Worm (Caenorhabditis elegans): ENCODE results near the gene gst-15.

The gst-15 gene

DNA sequence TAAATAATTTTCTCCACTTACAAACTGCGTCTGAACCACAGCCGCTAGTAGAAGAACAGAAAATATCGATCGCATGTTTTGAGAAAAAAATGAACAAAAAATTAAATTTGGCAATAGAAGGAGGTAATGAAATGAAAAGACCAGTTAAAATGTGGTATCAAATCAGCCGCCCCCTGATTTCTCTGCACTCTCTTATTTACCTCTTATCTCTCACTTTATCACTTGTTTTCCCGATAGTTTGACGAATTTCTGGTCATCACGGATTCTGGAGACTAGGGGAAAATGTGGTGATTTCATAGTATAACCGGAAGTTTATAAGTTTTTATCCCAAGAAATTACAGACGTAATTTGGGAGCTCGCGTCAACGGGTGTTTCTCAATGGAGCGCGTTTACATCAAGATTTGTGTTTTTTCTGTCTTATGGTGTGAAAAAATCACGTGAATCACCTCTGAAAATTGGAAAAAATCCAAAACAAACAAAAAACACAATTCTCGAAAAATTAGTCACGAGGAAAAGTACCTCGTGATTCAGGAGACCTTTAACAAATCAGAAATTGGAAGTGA is 19.3 kb downstream of the gst-15 start, which contains the start of gene clec-146:
Gene clec-146, minus strand, starts transcription at position 116 of the 563 bp plus-strand sequence.
- TF ChIP-seq blmp-1 (tag; optimal IDR thresholded peaks at IDR 0.05) (peak; percentile 9), elt-3 (tag; optimal IDR thresholded peaks at IDR 0.05) (peak in 1 of 6 experiments; percentile 55), nhr-19 (GFP tag; conservative IDR thresholded peaks at IDR 0.05) (0 out of 2 replicates have a peak, but pooled peaks have one; percentile 17), pqm-1 (tag; optimal IDR thresholded peaks at IDR 0.05) (no peak), lsy-2 (tag; optimal IDR thresholded peaks at IDR 0.05) (peak in 1 of 2 experiments; percentile 25), ztf-11 (tag; optimal IDR thresholded peaks at IDR 0.05) (no peak), unc-86 (tag; optimal IDR thresholded peaks at IDR 0.05) (no peak), ama-1 (optimal IDR thresholded peaks at IDR 0.05) (no peak), nhr-85 (tag) (peak; percentile 68), efl-1 (optimal IDR thresholded peaks at IDR 0.05) (no peak), efl-1 (GFP tag; optimal IDR thresholded peaks at IDR 0.05 in 1 of 2) (peak in 1 of 2 experiments; percentile 92), nhr-77 (tag; optimal IDR thresholded peaks at IDR 0.05) (no peak)

DNA sequence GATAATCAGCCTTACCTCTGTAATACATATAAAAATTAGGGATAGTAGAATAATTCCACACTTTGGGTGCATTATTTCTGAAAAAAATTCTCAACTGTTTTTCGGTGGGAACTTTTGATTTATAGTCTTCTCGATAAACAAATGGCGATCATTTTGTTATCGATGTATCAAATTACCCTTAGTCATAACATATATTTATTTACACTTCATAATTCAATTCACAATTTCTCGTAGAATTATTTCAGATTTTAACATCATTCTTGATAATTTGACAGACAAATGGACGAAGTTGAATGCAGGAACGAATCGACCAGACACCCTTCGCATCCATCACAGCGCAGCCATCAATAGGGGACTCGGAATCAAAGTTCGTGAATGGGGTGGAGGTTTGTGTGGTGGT is 22.5 kb downstream of the gst-15 start, which contains the start of gene clec-145:
Gene clec-145, minus strand, starts transcription at position 101 of the 400 bp plus-strand sequence.
- TF ChIP-seq tlp-1 (tag; optimal IDR thresholded peaks at IDR 0.05) (no peak), pax-3 (tag; optimal IDR thresholded peaks at IDR 0.05) (no peak), aha-1 (tag; optimal IDR thresholded peaks at IDR 0.05) (no peak), efl-1 (optimal IDR thresholded peaks at IDR 0.05) (no peak), efl-1 (GFP tag; optimal IDR thresholded peaks at IDR 0.05 in 1 of 2) (peak in 1 of 2 experiments; percentile 75)

DNA sequence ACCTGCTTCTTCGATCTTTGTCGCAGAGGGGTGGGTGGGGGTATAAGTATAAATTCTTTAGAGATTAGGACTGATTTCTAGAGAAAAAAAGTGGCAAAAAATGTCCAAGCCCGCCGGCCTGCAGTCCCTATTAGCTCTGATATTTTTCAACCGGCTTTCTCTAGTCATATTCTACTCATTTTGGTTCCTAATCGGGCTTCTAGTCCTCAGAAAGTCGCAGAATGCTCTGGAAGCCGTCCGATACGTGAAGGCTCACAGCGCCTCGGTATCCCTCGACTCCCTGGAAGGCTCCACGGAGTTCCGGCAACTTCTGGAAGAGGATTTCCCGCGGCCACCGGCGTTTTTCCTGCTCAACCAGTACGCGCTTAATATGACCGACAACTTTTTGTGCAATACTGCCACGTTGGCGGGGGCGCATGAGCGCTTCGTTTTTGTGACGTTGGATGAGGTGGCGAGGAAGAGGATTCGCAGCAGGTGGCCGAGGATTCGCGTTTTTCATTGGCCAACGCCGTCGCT is 27.3 kb downstream of the gst-15 start, which contains the start of gene Y48E1B.8:
Gene Y48E1B.8, plus strand, starts transcription at position 51 of the 516 bp plus-strand sequence.
- TF ChIP-seq mdl-1 (tag; optimal IDR thresholded peaks at IDR 0.05) (no peak), nhr-11 (tag; optimal IDR thresholded peaks at IDR 0.05) (no peak), nhr-84 (tag; optimal IDR thresholded peaks at IDR 0.05) (no peak), hlh-4 (tag; optimal IDR thresholded peaks at IDR 0.05) (no peak), skn-1 (tag; optimal IDR thresholded peaks at IDR 0.05) (no peak), fkh-8 (tag; optimal IDR thresholded peaks at IDR 0.05) (no peak), grh-1 (GFP tag; IDR thresholded peaks at IDR 0.05) (no peak), unc-98 (GFP tag; IDR thresholded peaks at IDR 0.05) (no peak), pag-3 (tag; optimal IDR thresholded peaks at IDR 0.05; ENCODE audit: borderline replicate concordance, insufficient read depth) (no peak), xbp-1 (tag; optimal IDR thresholded peaks at IDR 0.05) (no peak), nhr-71 (tag; optimal IDR thresholded peaks at IDR 0.05) (no peak), zip-4 (GFP tag; optimal IDR thresholded peaks at IDR 0.05) (no peak), unc-30 (tag; optimal IDR thresholded peaks at IDR 0.05) (no peak), fkh-10 (GFP tag; optimal IDR thresholded peaks at IDR 0.05) (no peak), irx-1 (tag; optimal IDR thresholded peaks at IDR 0.05) (no peak), swsn-7 (tag; optimal IDR thresholded peaks at IDR 0.05) (no peak), ceh-90 (tag; optimal IDR thresholded peaks at IDR 0.05) (no peak), nhr-237 (tag; optimal IDR thresholded peaks at IDR 0.05) (no peak), rnt-1 (tag; optimal IDR thresholded peaks at IDR 0.05) (no peak)

- peak; percentile 32; the same call in 1 of the 2 replicates for TF ChIP-seq isw-1 (GFP tag; IDR thresholded peaks at IDR 0.05)
- TF ChIP-seq vab-15 (tag; optimal IDR thresholded peaks at IDR 0.05), result no peak
- peak; percentile 48 for TF ChIP-seq snpc-4 (tag; optimal IDR thresholded peaks at IDR 0.05)
- peak; percentile 63 for TF ChIP-seq F16B12.6 (tag; optimal IDR thresholded peaks at IDR 0.05)
- TF ChIP-seq mdl-1 (tag; optimal IDR thresholded peaks at IDR 0.05), result peak in 1 of 2 experiments; percentile 49
- TF ChIP-seq irx-1 (tag; optimal IDR thresholded peaks at IDR 0.05), result no peak
- no peak for TF ChIP-seq ama-1 (optimal IDR thresholded peaks at IDR 0.05)
- peak; percentile 84 for TF ChIP-seq skn-1 (tag; optimal IDR thresholded peaks at IDR 0.05)
- peak; percentile 58 to 77 (median 69) for TF ChIP-seq dpl-1 (GFP tag; optimal IDR thresholded peaks at IDR 0.05)
- TF ChIP-seq nhr-28 (tag; optimal IDR thresholded peaks at IDR 0.05), result no peak
- TF ChIP-seq efl-1 (optimal IDR thresholded peaks at IDR 0.05), result peak; percentile 75 to 87
- TF ChIP-seq efl-1 (GFP tag; optimal IDR thresholded peaks at IDR 0.05 in 1 of 2), result peak; percentile 75 to 95
- TF ChIP-seq ceh-8 (GFP tag; optimal IDR thresholded peaks at IDR 0.05), result no peak
- peak; percentile 97 for TF ChIP-seq lin-15B (tag; optimal IDR thresholded peaks at IDR 0.05)
- no peak for TF ChIP-seq fkh-10 (GFP tag; optimal IDR thresholded peaks at IDR 0.05)
- no peak for TF ChIP-seq sup-37 (GFP tag; optimal IDR thresholded peaks at IDR 0.05)
- TF ChIP-seq unc-130 (tag; optimal IDR thresholded peaks at IDR 0.05), result peak; percentile 60
- no peak for TF ChIP-seq egl-27 (tag; optimal IDR thresholded peaks at IDR 0.05)
Measured at ce11 chrII:13575018-13575948, 37.7 kb downstream of the gst-15 start, which contains the start of the genes mrpl-37 and lin-38. TSS of gene mrpl-37 (minus strand) at chrII:13575068. TSS of gene lin-38 (plus strand) at chrII:13575925.
